Fruit fly (Drosophila melanogaster) whole organism, embryonic: ENCODE results near the gene Ran-like.
A peak's percentile ranks its signal among the peaks of the same experiment; 100 is the strongest.

Experiments
- Aef1 ChIP-seq: fragments of 200-800 bp; sonication (Bioruptor generic); IDR thresholded peaks from 3 replicates; pipeline ENCODE4 v1.3.6; 2022; ENCODE audit warnings: missing biosample characterization, missing genetic modification characterization
- B-H2 ChIP-seq: fragments of 200-800 bp; sonication (Bioruptor generic); optimal IDR thresholded peaks from 2 replicates; lab custom pipeline; 2018; ENCODE audit warnings: missing biosample characterization, mild to moderate bottlenecking, missing genetic modification characterization
- Bgb ChIP-seq: fragments of 200-800 bp; sonication (Bioruptor generic); IDR thresholded peaks from 2 replicates; pipeline ENCODE4 v1.3.6; 2022; ENCODE audit warnings: missing biosample characterization, missing genetic modification characterization; ENCODE audit not compliant: partially characterized antibody
- CG10209 ChIP-seq: fragments of 200-800 bp; sonication (Bioruptor generic); optimal IDR thresholded peaks from 3 replicates; lab custom pipeline; 2017; ENCODE audit warnings: missing biosample characterization, mild to moderate bottlenecking, missing genetic modification characterization, missing genetic modification reagents
- CG10543 ChIP-seq: fragments of 200-800 bp; sonication (Bioruptor generic); optimal IDR thresholded peaks from 3 replicates; lab custom pipeline; 2017; ENCODE audit warnings: missing biosample characterization, mild to moderate bottlenecking, missing genetic modification characterization, moderate library complexity
- CG12236 ChIP-seq: fragments of 200-800 bp; sonication (Bioruptor generic); optimal IDR thresholded peaks from 2 replicates; lab custom pipeline; 2016; ENCODE audit warnings: missing biosample characterization, missing genetic modification characterization
- CG13424 ChIP-seq: fragments of 200-800 bp; sonication (Bioruptor generic); optimal IDR thresholded peaks from 2 replicates; lab custom pipeline; 2019; ENCODE audit warnings: missing biosample characterization, mild to moderate bottlenecking, missing genetic modification characterization, moderate library complexity
- CG14050 ChIP-seq: fragments of 200-800 bp; sonication (Bioruptor generic); IDR thresholded peaks from 3 replicates; pipeline ENCODE4 v1.3.6; 2022; ENCODE audit warnings: missing biosample characterization, missing genetic modification characterization
- CG17385 ChIP-seq: fragments of 200-800 bp; sonication (Bioruptor generic); optimal IDR thresholded peaks from 3 replicates; lab custom pipeline; 2018; ENCODE audit warnings: missing biosample characterization, mild to moderate bottlenecking, missing genetic modification characterization
- CG17829 ChIP-seq: fragments of 200-800 bp; optimal IDR thresholded peaks from 2 replicates; lab custom pipeline; 2019; ENCODE audit warnings: missing biosample characterization, mild to moderate bottlenecking, missing genetic modification characterization, moderate library complexity
- CG32772 ChIP-seq: fragments of 200-800 bp; sonication (Bioruptor generic); IDR thresholded peaks from 2 replicates; pipeline ENCODE4 v1.3.6; 2022; ENCODE audit warnings: missing biosample characterization, missing genetic modification characterization
- CG34224 ChIP-seq: fragments of 200-800 bp; sonication (Bioruptor generic); IDR thresholded peaks from 3 replicates; pipeline ENCODE4 v1.3.6; 2022; ENCODE audit warnings: missing biosample characterization, missing genetic modification characterization; ENCODE audit not compliant: partially characterized antibody
- CG34422 ChIP-seq: fragments of 200-800 bp; sonication (Bioruptor generic); IDR thresholded peaks from 3 replicates; pipeline ENCODE4 v1.3.6; 2022; ENCODE audit warnings: missing biosample characterization, missing genetic modification characterization
- CG6654 ChIP-seq: fragments of 200-800 bp; sonication (Bioruptor generic); optimal IDR thresholded peaks from 2 replicates; lab custom pipeline; 2017; ENCODE audit warnings: missing biosample characterization, mild to moderate bottlenecking, missing genetic modification characterization
- CG6791 ChIP-seq: fragments of 200-800 bp; sonication (Bioruptor generic); IDR thresholded peaks from 3 replicates; pipeline ENCODE4 v1.3.6; 2022; ENCODE audit warnings: missing biosample characterization, missing genetic modification characterization; ENCODE audit not compliant: partially characterized antibody
- CG6813 ChIP-seq: fragments of 200-800 bp; sonication (Bioruptor generic); optimal IDR thresholded peaks from 2 replicates; lab custom pipeline; 2017; ENCODE audit warnings: missing biosample characterization, missing genetic modification characterization, mild to moderate bottlenecking, moderate library complexity, missing genetic modification reagents
- CG9876 ChIP-seq: fragments of 200-800 bp; sonication (Bioruptor generic); optimal IDR thresholded peaks from 2 replicates; lab custom pipeline; 2016; ENCODE audit warnings: missing biosample characterization, missing genetic modification characterization
- Chrac-16 ChIP-seq: fragments of 200-800 bp; sonication (Bioruptor generic); optimal IDR thresholded peaks from 3 replicates; lab custom pipeline; 2016; ENCODE audit warnings: missing biosample characterization, missing genetic modification characterization
- CkIIα-i1 ChIP-seq: fragments of 200-800 bp; sonication (Bioruptor generic); IDR thresholded peaks from 2 replicates; pipeline ENCODE4 v1.3.6; 2022; ENCODE audit warnings: missing biosample characterization, missing genetic modification characterization
- Dip3 ChIP-seq: fragments of 200-800 bp; sonication (Bioruptor generic); optimal IDR thresholded peaks from 3 replicates; lab custom pipeline; 2016; ENCODE audit warnings: missing biosample characterization, missing genetic modification characterization
- HLH3B ChIP-seq: fragments of 200-800 bp; sonication (Bioruptor generic); IDR thresholded peaks from 2 replicates; pipeline ENCODE4 v1.3.6; 2022; ENCODE audit warnings: missing biosample characterization, missing genetic modification characterization
- Mes4 ChIP-seq: fragments of 200-800 bp; sonication (Bioruptor generic); optimal IDR thresholded peaks from 2 replicates; lab custom pipeline; 2016; ENCODE audit warnings: missing biosample characterization, missing genetic modification characterization
- Ravus ChIP-seq: fragments of 200-800 bp; sonication (Bioruptor generic); IDR thresholded peaks from 2 replicates; pipeline ENCODE4 v1.3.6; 2022; ENCODE audit warnings: missing biosample characterization, missing genetic modification characterization
- Sry-β ChIP-seq: fragments of 200-800 bp; sonication (Bioruptor generic); optimal IDR thresholded peaks from 2 replicates; lab custom pipeline; 2018; ENCODE audit warnings: missing biosample characterization, mild to moderate bottlenecking, missing genetic modification characterization, moderate library complexity
- Stat92E ChIP-seq, 3 experiments: fragments of >200 bp in 2 of 3; fragments of 200-800 bp in 1 of 3; sonication (Bioruptor generic) in 1 of 3; optimal IDR thresholded peaks; 2 replicates each; lab custom pipeline; 2017 to 2019; ENCODE audit warnings: missing biosample characterization in 3 of 3, missing genetic modification characterization in 3 of 3, mild to moderate bottlenecking in 1 of 3, moderate library complexity in 1 of 3
- aop ChIP-seq: fragments of 200-800 bp; sonication (Bioruptor generic); IDR thresholded peaks from 2 replicates; pipeline ENCODE4 v1.3.6; 2022; ENCODE audit warnings: missing biosample characterization, missing genetic modification characterization
- br ChIP-seq: fragments of >200 bp; optimal IDR thresholded peaks from 2 replicates; lab custom pipeline; 2017
- bsh ChIP-seq, 2 experiments: fragments of 200-800 bp; sonication (Bioruptor generic); optimal IDR thresholded peaks; 2 replicates each; lab custom pipeline; 2017 to 2018; ENCODE audit warnings: mild to moderate bottlenecking in 2 of 2, missing biosample characterization in 2 of 2, missing genetic modification characterization in 2 of 2, moderate library complexity in 1 of 2
- chinmo ChIP-seq: fragments of 200-800 bp; sonication (Bioruptor generic); IDR thresholded peaks from 4 replicates; pipeline ENCODE4 v1.3.6; 2022; ENCODE audit warnings: missing biosample characterization, missing genetic modification characterization; ENCODE audit not compliant: partially characterized antibody
- corto ChIP-seq: fragments of 200-800 bp; sonication (Bioruptor generic); optimal IDR thresholded peaks from 2 replicates; lab custom pipeline; 2016; ENCODE audit warnings: missing biosample characterization, mild to moderate bottlenecking, missing genetic modification characterization, moderate library complexity
- emc ChIP-seq: fragments of 200-800 bp; sonication (Bioruptor generic); optimal IDR thresholded peaks from 2 replicates; lab custom pipeline; 2016; ENCODE audit warnings: missing biosample characterization, missing genetic modification characterization
- eyg ChIP-seq: fragments of 200-800 bp; sonication (Bioruptor generic); optimal IDR thresholded peaks from 3 replicates; lab custom pipeline; 2016; ENCODE audit warnings: missing biosample characterization, missing genetic modification characterization
- gro ChIP-seq: fragments of 200-800 bp; sonication (Bioruptor generic); optimal IDR thresholded peaks from 2 replicates; lab custom pipeline; 2016; ENCODE audit warnings: missing biosample characterization, missing genetic modification characterization
- gsb ChIP-seq: fragments of 200-800 bp; sonication (Bioruptor generic); IDR thresholded peaks from 2 replicates; pipeline ENCODE4 v1.3.6; 2022; ENCODE audit warnings: missing biosample characterization, missing genetic modification characterization
- jumu ChIP-seq: fragments of 200-800 bp; sonication (Bioruptor generic); optimal IDR thresholded peaks from 3 replicates; lab custom pipeline; 2016; ENCODE audit warnings: missing biosample characterization, missing genetic modification characterization
- lab ChIP-seq: fragments of 200-800 bp; sonication (Bioruptor generic); optimal IDR thresholded peaks from 3 replicates; lab custom pipeline; 2017; ENCODE audit warnings: missing biosample characterization, missing genetic modification characterization, mild to moderate bottlenecking, moderate library complexity, missing genetic modification reagents
- lola ChIP-seq, 3 experiments: fragments of >200 bp in 2 of 3; fragments of 200-800 bp in 1 of 3; sonication (Bioruptor generic) in 1 of 3; optimal IDR thresholded peaks; 2 replicates each; lab custom pipeline; 2017 to 2019; ENCODE audit warnings: missing biosample characterization in 3 of 3, missing genetic modification characterization in 3 of 3, mild to moderate bottlenecking in 1 of 3, moderate library complexity in 1 of 3
- mld ChIP-seq: fragments of 200-800 bp; sonication (Bioruptor generic); IDR thresholded peaks from 3 replicates; pipeline ENCODE4 v1.3.6; 2022; ENCODE audit warnings: missing biosample characterization, missing genetic modification characterization; ENCODE audit not compliant: partially characterized antibody
- run ChIP-seq: fragments of 200-800 bp; sonication (Bioruptor generic); optimal IDR thresholded peaks from 3 replicates; lab custom pipeline; 2018; ENCODE audit warnings: missing biosample characterization, mild to moderate bottlenecking, missing genetic modification characterization
- shn ChIP-seq: fragments of 200-800 bp; sonication (Bioruptor generic); optimal IDR thresholded peaks from 3 replicates; lab custom pipeline; 2016; ENCODE audit warnings: missing biosample characterization, missing genetic modification characterization
- sima ChIP-seq: fragments of 200-800 bp; sonication (Bioruptor generic); optimal IDR thresholded peaks from 2 replicates; lab custom pipeline; 2016; ENCODE audit warnings: missing biosample characterization, missing genetic modification characterization
- sob ChIP-seq: fragments of 200-800 bp; sonication (Bioruptor generic); IDR thresholded peaks from 2 replicates; pipeline ENCODE4 v1.3.6; 2022; ENCODE audit warnings: missing biosample characterization, missing genetic modification characterization
- tin ChIP-seq: fragments of 200-800 bp; sonication (Bioruptor generic); optimal IDR thresholded peaks from 3 replicates; lab custom pipeline; 2016; ENCODE audit warnings: missing biosample characterization, missing genetic modification characterization
- tup ChIP-seq: fragments of 200-800 bp; sonication (Bioruptor generic); optimal IDR thresholded peaks from 2 replicates; lab custom pipeline; 2016; ENCODE audit warnings: missing biosample characterization, mild to moderate bottlenecking, missing genetic modification characterization, moderate library complexity
- wor ChIP-seq: fragments of 200-800 bp; sonication (Bioruptor generic); IDR thresholded peaks from 2 replicates; pipeline ENCODE4 v1.3.6; 2022; ENCODE audit warnings: missing biosample characterization, missing genetic modification characterization
- zen2 ChIP-seq: fragments of 200-800 bp; sonication (Bioruptor generic); IDR thresholded peaks from 3 replicates; pipeline ENCODE4 v1.3.6; 2022; ENCODE audit warnings: missing biosample characterization, missing genetic modification characterization; ENCODE audit not compliant: partially characterized antibody
- zfh1 ChIP-seq: fragments of 200-800 bp; sonication (Bioruptor generic); IDR thresholded peaks from 3 replicates; pipeline ENCODE4 v1.3.6; 2022; ENCODE audit warnings: missing biosample characterization, missing genetic modification characterization

Ran-like gene

DNA sequence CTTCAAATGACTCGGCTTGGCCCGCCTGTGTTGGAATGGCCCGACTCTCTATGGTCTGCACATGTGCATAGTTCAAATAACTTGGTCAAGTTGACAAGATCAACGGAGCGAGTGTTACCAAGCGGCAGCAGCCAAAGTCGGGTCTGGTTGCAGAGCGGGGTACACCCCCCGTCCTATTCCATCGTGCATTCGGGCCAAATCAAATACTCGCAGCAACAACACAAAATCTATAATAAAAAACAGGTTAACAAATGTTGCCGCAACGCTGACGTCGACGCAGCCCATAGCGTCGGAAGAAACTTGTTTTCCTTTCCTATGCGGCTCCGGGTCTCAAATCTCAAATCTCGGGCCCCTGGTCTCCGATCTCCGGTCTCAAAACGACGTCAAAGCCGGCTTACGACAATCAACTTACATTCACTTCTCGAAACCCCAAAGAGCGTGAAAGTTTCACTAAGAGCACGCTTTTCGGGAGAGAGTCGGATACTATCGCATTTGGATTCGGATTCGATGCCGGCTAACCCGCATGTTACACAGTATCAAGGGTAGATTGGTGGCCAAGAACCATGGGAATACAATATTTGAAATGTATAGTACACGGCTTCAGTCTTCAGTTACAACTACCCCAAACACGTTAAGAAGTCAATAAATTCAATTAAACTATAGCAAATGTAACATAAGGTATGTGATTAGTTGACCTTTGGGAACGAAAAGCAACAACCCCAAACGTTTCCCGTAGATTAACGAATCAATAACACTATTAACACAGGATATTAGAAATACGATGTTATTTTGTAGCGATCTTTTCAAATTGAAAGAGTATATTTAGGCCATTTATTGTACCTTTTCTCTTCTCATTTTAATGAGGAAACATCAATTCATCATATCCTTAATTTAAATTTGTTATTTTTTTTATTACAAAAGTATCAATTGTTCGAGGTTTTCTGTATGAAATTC, 49.3 kb upstream of the Ran-like start (continued):
- TF ChIP-seq corto: no peak
- peak; percentile 76 for TF ChIP-seq CG10209
- TF ChIP-seq Sry-β: peak; percentile 12
- peak; percentile 31; the same call in 1 of the 3 replicates for TF ChIP-seq CG34224 (GFP tag; lab: Robert Waterston, UW)
- TF ChIP-seq Ravus (GFP tag; lab: Robert Waterston, UW): no peak
- TF ChIP-seq CG14050: no peak; the same call in 2 of the 3 replicates
- peak; percentile 67 for TF ChIP-seq CG34422 (GFP tag; lab: Robert Waterston, UW)
- no peak for TF ChIP-seq CG6791 (GFP tag; lab: Robert Waterston, UW)
- TF ChIP-seq gsb (GFP tag; lab: Robert Waterston, UW): no peak
- no peak for TF ChIP-seq emc (GFP tag; lab: Kevin White, UChicago)
- no peak for TF ChIP-seq eyg (GFP tag; lab: Kevin White, UChicago)
- peak; percentile 48; the same call in 1 of the 2 replicates for TF ChIP-seq aop (GFP tag; lab: Robert Waterston, UW)
- no peak for TF ChIP-seq CG6813
- no peak for TF ChIP-seq run (tag; lab: Kevin White, UChicago)
- TF ChIP-seq wor (GFP tag; lab: Robert Waterston, UW): peak; percentile 53; the same call in 1 of the 2 replicates
- TF ChIP-seq sima (GFP tag; lab: Kevin White, UChicago): no peak
- TF ChIP-seq CG10543: no peak
- TF ChIP-seq CG32772 (GFP tag; lab: Robert Waterston, UW): no peak; the same call in none of the 2 replicates
- TF ChIP-seq tin: peak; percentile 28
- no peak for TF ChIP-seq CG9876
- TF ChIP-seq jumu (GFP tag; lab: Kevin White, UChicago): peak; percentile 49
- peak; percentile 20 for TF ChIP-seq lab (GFP tag; lab: Kevin White, UChicago)
- peak; percentile 75 for TF ChIP-seq CG17385 (GFP tag; lab: Kevin White, UChicago)
- no peak for TF ChIP-seq zen2 (GFP tag; lab: Robert Waterston, UW)
- TF ChIP-seq bsh (GFP tag; optimal IDR thresholded peaks at IDR 0.05; lab: Kevin White, UChicago): peak; percentile 17 to 40
- TF ChIP-seq br (lab: Kevin White, UChicago): no peak
- 0 out of 3 replicates have a peak, but pooled peaks have one; percentile 7 for TF ChIP-seq zfh1 (GFP tag; lab: Robert Waterston, UW)
- TF ChIP-seq CG17829 (tag; lab: Kevin White, UChicago): peak; percentile 22
- TF ChIP-seq CkIIα-i1 (GFP tag; lab: Robert Waterston, UW): no peak
- peak; percentile 30 for TF ChIP-seq CG6654 (GFP tag; lab: Kevin White, UChicago)
- TF ChIP-seq shn (GFP tag; lab: Kevin White, UChicago): peak; percentile 48
- TF ChIP-seq HLH3B: peak; percentile 41; the same call in 1 of the 2 replicates
- peak in 1 of 3 experiments; percentile 83 for TF ChIP-seq lola (GFP tag; optimal IDR thresholded peaks at IDR 0.05; lab: Kevin White, UChicago)
- peak; percentile 48 for TF ChIP-seq gro (GFP tag; lab: Kevin White, UChicago)
- TF ChIP-seq mld: no peak
- 0 out of 3 replicates have a peak, but pooled peaks have one; percentile 25 for TF ChIP-seq Aef1 (GFP tag; lab: Robert Waterston, UW)
- no peak for TF ChIP-seq Bgb
- peak; percentile 56 for TF ChIP-seq Dip3 (GFP tag; lab: Kevin White, UChicago)
- TF ChIP-seq Stat92E (GFP tag; optimal IDR thresholded peaks at IDR 0.05; lab: Kevin White, UChicago): no peak
- peak; percentile 97 for TF ChIP-seq chinmo
- no peak for TF ChIP-seq B-H2 (GFP tag; lab: Kevin White, UChicago)
- peak; percentile 53 for TF ChIP-seq Chrac-16 (GFP tag; lab: Kevin White, UChicago)
- TF ChIP-seq tup: no peak
- peak; percentile 5 for TF ChIP-seq CG12236 (GFP tag; lab: Kevin White, UChicago)
- TF ChIP-seq sob (GFP tag; lab: Robert Waterston, UW): no peak
- TF ChIP-seq CG13424: peak; percentile 68
- peak; percentile 46 for TF ChIP-seq Mes4 (GFP tag; lab: Kevin White, UChicago)
